Fruit fly (Drosophila melanogaster) whole organism, pupa: Measurements from ENCODE around the gene Pdcd4.
A peak's percentile ranks its signal among the peaks of the same experiment; 100 is the strongest.

Experiments used
- CG10348 ChIP-seq: fragments of 200-800 bp; sonication (Bioruptor generic); IDR thresholded peaks from 2 replicates; pipeline ENCODE4 v1.3.6; 2022; ENCODE audit warnings: missing biosample characterization, missing genetic modification characterization
- CG12605 ChIP-seq: fragments of 200-800 bp; sonication (Bioruptor generic); IDR thresholded peaks from 2 replicates; pipeline ENCODE4 v1.3.6; 2022; ENCODE audit warnings: missing biosample characterization, missing genetic modification characterization
- CG13204 ChIP-seq: fragments of 200-800 bp; sonication (Bioruptor generic); optimal IDR thresholded peaks from 2 replicates; lab custom pipeline; 2018; ENCODE audit warnings: missing biosample characterization, mild to moderate bottlenecking, missing genetic modification characterization, moderate library complexity
- CG14655 ChIP-seq: fragments of 200-800 bp; sonication (Bioruptor generic); optimal IDR thresholded peaks from 3 replicates; lab custom pipeline; 2017; ENCODE audit warnings: mild to moderate bottlenecking, missing biosample characterization, missing genetic modification reagents, missing genetic modification characterization
- CG15710 ChIP-seq: fragments of 200-800 bp; sonication (Bioruptor generic); optimal IDR thresholded peaks from 2 replicates; lab custom pipeline; 2018; ENCODE audit warnings: missing biosample characterization, mild to moderate bottlenecking, missing genetic modification characterization, moderate library complexity
- CG17806 ChIP-seq: fragments of 200-800 bp; sonication (Bioruptor generic); optimal IDR thresholded peaks from 2 replicates; lab custom pipeline; 2018; ENCODE audit warnings: missing biosample characterization, mild to moderate bottlenecking, missing genetic modification characterization, moderate library complexity
- CG32121 ChIP-seq: fragments of 200-800 bp; sonication (Bioruptor generic); IDR thresholded peaks from 2 replicates; pipeline ENCODE4 v1.3.6; 2022; ENCODE audit warnings: missing biosample characterization, missing genetic modification characterization
- CG34367 ChIP-seq: fragments of 200-800 bp; sonication (Bioruptor generic); optimal IDR thresholded peaks from 2 replicates; lab custom pipeline; 2018; ENCODE audit warnings: missing biosample characterization, mild to moderate bottlenecking, missing genetic modification characterization
- CG4496 ChIP-seq: fragments of 200-800 bp; sonication (Bioruptor generic); IDR thresholded peaks from 3 replicates; pipeline ENCODE4 v1.3.6; 2022; ENCODE audit warnings: missing biosample characterization, missing genetic modification characterization
- CG8159 ChIP-seq: fragments of 200-800 bp; sonication (Bioruptor generic); optimal IDR thresholded peaks from 3 replicates; lab custom pipeline; 2018; ENCODE audit warnings: missing biosample characterization, mild to moderate bottlenecking, missing genetic modification characterization, moderate library complexity
- CG8301 ChIP-seq: fragments of 200-800 bp; sonication (Bioruptor generic); optimal IDR thresholded peaks from 2 replicates; lab custom pipeline; 2018; ENCODE audit warnings: missing biosample characterization, mild to moderate bottlenecking, missing genetic modification characterization
- CG9948 ChIP-seq: fragments of 200-800 bp; sonication (Bioruptor generic); optimal IDR thresholded peaks from 2 replicates; lab custom pipeline; 2018; ENCODE audit warnings: missing biosample characterization, mild to moderate bottlenecking, missing genetic modification characterization, moderate library complexity
- D1 ChIP-seq: fragments of 200-800 bp; sonication (Bioruptor generic); optimal IDR thresholded peaks from 2 replicates; lab custom pipeline; 2018; ENCODE audit warnings: missing biosample characterization, mild to moderate bottlenecking, missing genetic modification characterization, moderate library complexity
- EcR ChIP-seq: fragments of 200-800 bp; sonication (Bioruptor generic); optimal IDR thresholded peaks from 3 replicates; lab custom pipeline; 2019; ENCODE audit warnings: missing biosample characterization, missing genetic modification characterization, mild to moderate bottlenecking, moderate library complexity, missing genetic modification reagents
- Ets98B ChIP-seq: fragments of 200-800 bp; sonication (Bioruptor generic); IDR thresholded peaks from 2 replicates; pipeline ENCODE4 v1.3.6; 2022; ENCODE audit warnings: missing biosample characterization, missing genetic modification characterization
- Pif1A ChIP-seq: fragments of 200-800 bp; sonication (Bioruptor generic); optimal IDR thresholded peaks from 3 replicates; lab custom pipeline; 2016; ENCODE audit warnings: missing biosample characterization, missing genetic modification characterization
- Pif1B ChIP-seq: fragments of 200-800 bp; sonication (Bioruptor generic); optimal IDR thresholded peaks from 3 replicates; lab custom pipeline; 2016; ENCODE audit warnings: missing biosample characterization, missing genetic modification characterization
- Snoo ChIP-seq: fragments of 200-800 bp; sonication (Bioruptor generic); optimal IDR thresholded peaks from 3 replicates; lab custom pipeline; 2017; ENCODE audit warnings: missing biosample characterization, mild to moderate bottlenecking, missing genetic modification characterization, inconsistent platforms
- fd96Ca ChIP-seq: fragments of 200-800 bp; sonication (Bioruptor generic); IDR thresholded peaks from 3 replicates; pipeline ENCODE4 v1.3.6; 2022; ENCODE audit warnings: missing biosample characterization, missing genetic modification characterization
- gl ChIP-seq: fragments of 200-800 bp; sonication (Bioruptor generic); optimal IDR thresholded peaks from 2 replicates; lab custom pipeline; 2018; ENCODE audit warnings: missing biosample characterization, mild to moderate bottlenecking, missing genetic modification characterization
- rn ChIP-seq: fragments of 200-800 bp; sonication (Bioruptor generic); IDR thresholded peaks from 2 replicates; pipeline ENCODE4 v1.3.6; 2022; ENCODE audit warnings: missing biosample characterization, missing genetic modification characterization

Pdcd4 gene

dm6 chrX:13717982-13718402, 37.2 kb downstream of the Pdcd4 start, which contains the start of gene Nadsyn:
Gene Nadsyn, minus strand, starts transcription at chrX:13718285.
- no peak for TF ChIP-seq CG14655 (GFP tag; lab: Kevin White, UChicago)
- TF ChIP-seq CG34367: no peak
- TF ChIP-seq CG8159 (tag; lab: Kevin White, UChicago): no peak
- TF ChIP-seq D1 (tag; lab: Kevin White, UChicago): no peak
- no peak for TF ChIP-seq Snoo (tag; lab: Kevin White, UChicago)
- no peak for TF ChIP-seq CG9948 (tag; lab: Kevin White, UChicago)
- TF ChIP-seq CG13204 (GFP tag; lab: Kevin White, UChicago): no peak
- no peak for TF ChIP-seq fd96Ca
- TF ChIP-seq Pif1B: no peak
- TF ChIP-seq CG32121 (GFP tag; lab: Robert Waterston, UW): no peak
- TF ChIP-seq rn (GFP tag; lab: Robert Waterston, UW): no peak
- TF ChIP-seq CG8301 (tag; lab: Kevin White, UChicago): no peak
- TF ChIP-seq CG12605 (GFP tag; lab: Robert Waterston, UW): no peak
- no peak for TF ChIP-seq CG4496
- TF ChIP-seq Pif1A (GFP tag; lab: Kevin White, UChicago): no peak
- no peak for TF ChIP-seq EcR (GFP tag; lab: Kevin White, UChicago)
- no peak for TF ChIP-seq CG17806 (tag; lab: Kevin White, UChicago)

dm6 chrX:13699666-13700065, 55.5 kb downstream of the Pdcd4 start:
- TF ChIP-seq CG32121 (GFP tag; lab: Robert Waterston, UW) (no peak), CG12605 (GFP tag; lab: Robert Waterston, UW) (no peak), Ets98B (GFP tag; lab: Robert Waterston, UW) (no peak), CG13204 (GFP tag; lab: Kevin White, UChicago) (no peak), CG14655 (GFP tag; lab: Kevin White, UChicago) (no peak), Pif1B (no peak), CG15710 (no peak)

- TF ChIP-seq D1 (tag; lab: Kevin White, UChicago) (no peak), Pif1A (GFP tag; lab: Kevin White, UChicago) (no peak), CG15710 (no peak), CG32121 (GFP tag; lab: Robert Waterston, UW) (0 out of 2 replicates have a peak, but pooled peaks have one; percentile 19), CG8159 (tag; lab: Kevin White, UChicago) (no peak), CG34367 (no peak), CG10348 (no peak), CG17806 (tag; lab: Kevin White, UChicago) (no peak), gl (tag; lab: Kevin White, UChicago) (no peak), CG14655 (GFP tag; lab: Kevin White, UChicago) (peak; percentile 15), CG8301 (tag; lab: Kevin White, UChicago) (peak; percentile 8), CG12605 (GFP tag; lab: Robert Waterston, UW) (no peak), rn (GFP tag; lab: Robert Waterston, UW) (no peak), CG13204 (GFP tag; lab: Kevin White, UChicago) (no peak), fd96Ca (no peak), EcR (GFP tag; lab: Kevin White, UChicago) (no peak), Ets98B (GFP tag; lab: Robert Waterston, UW) (peak; percentile 43; the same call in 1 of the 2 replicates), CG9948 (tag; lab: Kevin White, UChicago) (no peak), Pif1B (no peak), CG4496 (peak; percentile 63; the same call in 1 of the 3 replicates), Snoo (tag; lab: Kevin White, UChicago) (no peak)
- TF ChIP-seq, all 21 proteins: peak for 5
Measured at dm6 chrX:13698717-13699427, 56.3 kb downstream of the Pdcd4 start.
